Fruit fly (Drosophila melanogaster) whole organism, embryonic: ENCODE results near the gene bb8.

Experiments used
- Asciz ChIP-seq: fragments of 200-800 bp; sonication (Bioruptor generic); optimal IDR thresholded peaks from 2 replicates; lab custom pipeline; 2017; ENCODE audit warnings: missing biosample characterization, mild to moderate bottlenecking, missing genetic modification characterization, missing genetic modification reagents
- Blimp-1 ChIP-seq: fragments of 200-800 bp; sonication (Bioruptor generic); optimal IDR thresholded peaks from 3 replicates; lab custom pipeline; 2018; ENCODE audit warnings: missing biosample characterization, missing genetic modification characterization, mild to moderate bottlenecking, moderate library complexity, missing genetic modification reagents
- CG10147 ChIP-seq: fragments of 200-800 bp; sonication (Bioruptor generic); optimal IDR thresholded peaks from 2 replicates; lab custom pipeline; 2019; ENCODE audit warnings: missing biosample characterization, mild to moderate bottlenecking, missing genetic modification characterization, moderate library complexity
- CG10979 ChIP-seq: fragments of 200-800 bp; sonication (Bioruptor generic); optimal IDR thresholded peaks from 2 replicates; lab custom pipeline; 2018; ENCODE audit warnings: missing biosample characterization, mild to moderate bottlenecking, missing genetic modification characterization, moderate library complexity
- CG11085 ChIP-seq: fragments of 200-800 bp; sonication (Bioruptor generic); IDR thresholded peaks from 2 replicates; pipeline ENCODE4 v1.3.6; 2022; ENCODE audit warnings: missing biosample characterization, missing genetic modification characterization
- CG11093 ChIP-seq: fragments of 200-800 bp; sonication (Bioruptor generic); IDR thresholded peaks from 3 replicates; pipeline ENCODE4 v1.3.6; 2022; ENCODE audit warnings: missing biosample characterization, missing genetic modification characterization
- CG12769 ChIP-seq: fragments of 200-800 bp; sonication (Bioruptor generic); optimal IDR thresholded peaks from 2 replicates; lab custom pipeline; 2019; ENCODE audit warnings: missing biosample characterization, mild to moderate bottlenecking, missing genetic modification characterization, moderate library complexity
- CG12942 ChIP-seq: fragments of 200-800 bp; sonication (Bioruptor generic); optimal IDR thresholded peaks from 3 replicates; lab custom pipeline; 2016; ENCODE audit warnings: missing biosample characterization, missing genetic modification characterization
- CG14667 ChIP-seq: fragments of 200-800 bp; sonication (Bioruptor generic); IDR thresholded peaks from 2 replicates; pipeline ENCODE4 v1.3.6; 2022; ENCODE audit warnings: missing biosample characterization, missing genetic modification characterization
- CG2116 ChIP-seq: fragments of 200-800 bp; sonication (Bioruptor generic); optimal IDR thresholded peaks from 3 replicates; lab custom pipeline; 2018; ENCODE audit warnings: missing biosample characterization, mild to moderate bottlenecking, missing genetic modification characterization
- CG2120 ChIP-seq: fragments of 200-800 bp; sonication (Bioruptor generic); optimal IDR thresholded peaks from 3 replicates; lab custom pipeline; 2016; ENCODE audit warnings: missing biosample characterization, missing genetic modification characterization
- CG3163 ChIP-seq: fragments of 200-800 bp; sonication (Bioruptor generic); optimal IDR thresholded peaks from 3 replicates; lab custom pipeline; 2016; ENCODE audit warnings: missing biosample characterization, missing genetic modification characterization
- CG32532 ChIP-seq: fragments of 200-800 bp; sonication (Bioruptor generic); IDR thresholded peaks from 2 replicates; pipeline ENCODE4 v1.3.6; 2022; ENCODE audit warnings: missing biosample characterization, missing genetic modification characterization
- CG4730 ChIP-seq: fragments of 200-800 bp; sonication (Bioruptor generic); IDR thresholded peaks from 2 replicates; pipeline ENCODE4 v1.3.6; 2022; ENCODE audit warnings: missing biosample characterization, missing genetic modification characterization
- CG6254 ChIP-seq: fragments of 200-800 bp; sonication (Bioruptor generic); optimal IDR thresholded peaks from 3 replicates; lab custom pipeline; 2017; ENCODE audit warnings: mild to moderate bottlenecking, missing biosample characterization, missing genetic modification reagents, missing genetic modification characterization
- CG9215 ChIP-seq: fragments of 200-800 bp; sonication (Bioruptor generic); IDR thresholded peaks from 2 replicates; pipeline ENCODE4 v1.3.6; 2022; ENCODE audit warnings: missing biosample characterization, missing genetic modification characterization
- D ChIP-seq, 2 experiments: fragments of 200-800 bp in 1 of 2; fragments of >200 bp in 1 of 2; sonication (Bioruptor generic) in 1 of 2; optimal IDR thresholded peaks; 2 replicates in 1 of 2; 3 replicates in 1 of 2; lab custom pipeline; 2017; ENCODE audit warnings: mild to moderate bottlenecking in 1 of 2, missing biosample characterization in 1 of 2, missing genetic modification characterization in 1 of 2, missing genetic modification reagents in 1 of 2
- Eip74EF ChIP-seq, 2 experiments: fragments of 200-800 bp in 1 of 2; fragments of >200 bp in 1 of 2; sonication (Bioruptor generic) in 1 of 2; optimal IDR thresholded peaks; 2 replicates each; lab custom pipeline; 2017 to 2019; ENCODE audit warnings: missing biosample characterization in 2 of 2, missing genetic modification characterization in 2 of 2, mild to moderate bottlenecking in 1 of 2, moderate library complexity in 1 of 2
- Fer1 ChIP-seq: fragments of 200-800 bp; sonication (Bioruptor generic); optimal IDR thresholded peaks from 2 replicates; lab custom pipeline; 2017; ENCODE audit warnings: missing biosample characterization, mild to moderate bottlenecking, missing genetic modification characterization
- Fer2 ChIP-seq: fragments of 200-800 bp; sonication (Bioruptor generic); optimal IDR thresholded peaks from 2 replicates; lab custom pipeline; 2018; ENCODE audit warnings: missing biosample characterization, mild to moderate bottlenecking, missing genetic modification characterization, moderate library complexity
- HLH3B ChIP-seq: fragments of 200-800 bp; sonication (Bioruptor generic); IDR thresholded peaks from 2 replicates; pipeline ENCODE4 v1.3.6; 2022; ENCODE audit warnings: missing biosample characterization, missing genetic modification characterization
- MTF-1 ChIP-seq: fragments of 200-800 bp; sonication (Bioruptor generic); optimal IDR thresholded peaks from 2 replicates; lab custom pipeline; 2018; ENCODE audit warnings: missing biosample characterization, mild to moderate bottlenecking, missing genetic modification characterization, borderline replicate concordance
- Max ChIP-seq: fragments of 200-800 bp; sonication (Bioruptor generic); optimal IDR thresholded peaks from 2 replicates; lab custom pipeline; 2016; ENCODE audit warnings: missing biosample characterization, mild to moderate bottlenecking, missing genetic modification characterization
- NFAT ChIP-seq: fragments of 200-800 bp; sonication (Bioruptor generic); IDR thresholded peaks from 2 replicates; pipeline ENCODE4 v1.3.6; 2022; ENCODE audit warnings: missing biosample characterization, missing genetic modification characterization
- Scr ChIP-seq: fragments of 200-800 bp; sonication (Bioruptor generic); IDR thresholded peaks from 2 replicates; pipeline ENCODE4 v1.3.6; 2022; ENCODE audit warnings: missing biosample characterization, missing genetic modification characterization; ENCODE audit not compliant: partially characterized antibody
- TFAM ChIP-seq: fragments of 200-800 bp; sonication (Bioruptor generic); optimal IDR thresholded peaks from 2 replicates; lab custom pipeline; 2017; ENCODE audit warnings: missing biosample characterization, missing genetic modification characterization, inconsistent platforms
- bsh ChIP-seq, 2 experiments: fragments of 200-800 bp; sonication (Bioruptor generic); optimal IDR thresholded peaks; 2 replicates each; lab custom pipeline; 2017 to 2018; ENCODE audit warnings: mild to moderate bottlenecking in 2 of 2, missing biosample characterization in 2 of 2, missing genetic modification characterization in 2 of 2, moderate library complexity in 1 of 2
- chif ChIP-seq, 2 experiments: fragments of 200-800 bp; sonication (Bioruptor generic); optimal IDR thresholded peaks; 3 replicates each; lab custom pipeline; 2016; ENCODE audit warnings: missing biosample characterization in 2 of 2, missing genetic modification characterization in 2 of 2
- crc ChIP-seq: fragments of 200-800 bp; sonication (Bioruptor generic); optimal IDR thresholded peaks from 2 replicates; lab custom pipeline; 2016; ENCODE audit warnings: missing biosample characterization, missing genetic modification characterization
- cwo ChIP-seq: fragments of 200-800 bp; sonication (Bioruptor generic); optimal IDR thresholded peaks from 3 replicates; lab custom pipeline; 2017; ENCODE audit warnings: missing biosample characterization, missing genetic modification characterization, mild to moderate bottlenecking, moderate library complexity, missing genetic modification reagents
- dimm ChIP-seq: fragments of 200-800 bp; sonication (Bioruptor generic); IDR thresholded peaks from 2 replicates; pipeline ENCODE4 v1.3.6; 2022; ENCODE audit warnings: missing biosample characterization, missing genetic modification characterization
- dmrt11E ChIP-seq: fragments of 200-800 bp; sonication (Bioruptor generic); optimal IDR thresholded peaks from 3 replicates; lab custom pipeline; 2018; ENCODE audit warnings: missing biosample characterization, mild to moderate bottlenecking, missing genetic modification characterization, moderate library complexity
- dmrt99B ChIP-seq: fragments of 200-800 bp; sonication (Bioruptor generic); optimal IDR thresholded peaks from 2 replicates; lab custom pipeline; 2018; ENCODE audit warnings: missing biosample characterization, mild to moderate bottlenecking, missing genetic modification characterization, moderate library complexity
- dpn ChIP-seq, 2 experiments: fragments of 200-800 bp; sonication (Bioruptor generic); optimal IDR thresholded peaks; 3 replicates each; lab custom pipeline; 2016; ENCODE audit warnings: missing biosample characterization in 2 of 2, missing genetic modification characterization in 2 of 2
- emc ChIP-seq: fragments of 200-800 bp; sonication (Bioruptor generic); optimal IDR thresholded peaks from 2 replicates; lab custom pipeline; 2016; ENCODE audit warnings: missing biosample characterization, missing genetic modification characterization
- esg ChIP-seq: fragments of 200-800 bp; sonication (Bioruptor generic); conservative IDR thresholded peaks from 2 replicates; pipeline ENCODE4 v1.3.6; 2022; ENCODE audit warnings: missing biosample characterization, missing genetic modification characterization
- ewg ChIP-seq: fragments of 200-800 bp; sonication (Bioruptor generic); optimal IDR thresholded peaks from 3 replicates; lab custom pipeline; 2017; ENCODE audit warnings: mild to moderate bottlenecking, missing biosample characterization, missing genetic modification reagents, missing genetic modification characterization
- nom ChIP-seq: fragments of 200-800 bp; sonication (Bioruptor generic); optimal IDR thresholded peaks from 2 replicates; lab custom pipeline; 2017; ENCODE audit warnings: missing biosample characterization, missing genetic modification characterization, mild to moderate bottlenecking, moderate library complexity, missing genetic modification reagents
- rib ChIP-seq: fragments of 200-800 bp; sonication (Bioruptor generic); IDR thresholded peaks from 2 replicates; pipeline ENCODE4 v1.3.6; 2022; ENCODE audit warnings: missing biosample characterization, missing genetic modification characterization
- sd ChIP-seq: fragments of 200-800 bp; sonication (Bioruptor generic); optimal IDR thresholded peaks from 3 replicates; lab custom pipeline; 2018; ENCODE audit warnings: missing biosample characterization, mild to moderate bottlenecking, missing genetic modification characterization, moderate library complexity
- sob ChIP-seq: fragments of 200-800 bp; sonication (Bioruptor generic); IDR thresholded peaks from 2 replicates; pipeline ENCODE4 v1.3.6; 2022; ENCODE audit warnings: missing biosample characterization, missing genetic modification characterization
- unpg ChIP-seq: fragments of 200-800 bp; sonication (Bioruptor generic); optimal IDR thresholded peaks from 3 replicates; lab custom pipeline; 2018; ENCODE audit warnings: missing biosample characterization, mild to moderate bottlenecking, missing genetic modification characterization, moderate library complexity
- wor ChIP-seq: fragments of 200-800 bp; sonication (Bioruptor generic); IDR thresholded peaks from 2 replicates; pipeline ENCODE4 v1.3.6; 2022; ENCODE audit warnings: missing biosample characterization, missing genetic modification characterization
- yki ChIP-seq: fragments of >200 bp; optimal IDR thresholded peaks from 3 replicates; lab custom pipeline; 2018
- z ChIP-seq: fragments of 200-800 bp; sonication (Bioruptor generic); IDR thresholded peaks from 3 replicates; pipeline ENCODE4 v1.3.6; 2022; ENCODE audit warnings: missing biosample characterization, missing genetic modification characterization
- zf30C ChIP-seq: fragments of 200-800 bp; sonication (Bioruptor generic); optimal IDR thresholded peaks from 3 replicates; lab custom pipeline; 2018; ENCODE audit warnings: missing biosample characterization, mild to moderate bottlenecking, missing genetic modification characterization
- zfh2 ChIP-seq: fragments of 200-800 bp; sonication (Bioruptor generic); optimal IDR thresholded peaks from 2 replicates; lab custom pipeline; 2016; ENCODE audit warnings: missing biosample characterization, missing genetic modification characterization

The bb8 gene

DNA sequence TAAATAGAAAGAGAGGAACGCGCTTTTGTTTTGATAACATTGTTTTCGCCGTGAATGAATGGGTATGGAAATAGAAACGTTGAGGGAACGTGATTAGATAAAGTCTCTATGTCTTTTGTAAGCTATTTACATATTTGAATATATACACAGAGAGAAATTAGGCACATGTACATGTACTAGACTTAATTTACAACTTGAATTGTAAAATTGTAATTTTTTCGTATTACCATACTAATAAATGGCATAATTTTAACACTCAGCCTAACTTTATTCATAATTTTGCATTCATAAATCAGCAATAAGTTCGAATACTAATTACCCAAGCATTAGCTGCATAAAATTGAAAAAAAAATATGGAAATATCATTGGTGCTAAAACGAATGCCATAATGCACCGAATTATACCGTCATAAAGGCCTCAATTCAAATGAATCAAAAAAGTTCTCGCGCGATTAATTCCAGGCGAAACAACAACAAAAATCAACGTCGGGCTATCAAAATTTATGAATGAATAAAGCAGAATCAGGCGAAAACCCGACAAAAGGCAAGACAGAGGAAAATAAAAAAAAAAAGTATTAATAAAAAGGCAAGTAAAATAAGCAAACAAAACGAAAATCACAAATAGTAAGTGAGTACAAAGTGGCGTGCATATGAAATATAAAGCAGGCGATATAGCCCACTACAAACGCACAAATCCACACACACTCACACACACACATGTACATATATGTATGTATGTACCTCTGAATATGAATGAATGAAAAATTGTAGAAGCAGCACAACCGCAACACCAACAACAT is 42.7 kb upstream of the bb8 start (continued):
- peak; percentile 63 for TF ChIP-seq Max (GFP tag; lab: Kevin White, UChicago)
- peak; percentile 46 to 63 for TF ChIP-seq dpn (GFP tag; optimal IDR thresholded peaks at IDR 0.05; lab: Kevin White, UChicago)
- TF ChIP-seq Fer2 (tag; lab: Kevin White, UChicago), result peak; percentile 23
- TF ChIP-seq nom (GFP tag; lab: Kevin White, UChicago), result peak; percentile 43
- no peak for TF ChIP-seq yki (lab: Kevin White, UChicago)
- TF ChIP-seq CG10147 (GFP tag; lab: Kevin White, UChicago), result peak; percentile 9
- TF ChIP-seq CG9215 (GFP tag; lab: Robert Waterston, UW), result 0 out of 2 replicates have a peak, but pooled peaks have one; percentile 5
- peak; percentile 11 for TF ChIP-seq crc (GFP tag; lab: Kevin White, UChicago)
- TF ChIP-seq Asciz (GFP tag; lab: Kevin White, UChicago), result peak; percentile 79
- peak; percentile 70 for TF ChIP-seq CG2120
- peak; percentile 18 for TF ChIP-seq CG12942 (GFP tag; lab: Kevin White, UChicago)
- no peak for TF ChIP-seq CG3163 (GFP tag; lab: Kevin White, UChicago)
- TF ChIP-seq Eip74EF (GFP tag; optimal IDR thresholded peaks at IDR 0.05; lab: Kevin White, UChicago), result peak in 1 of 2 experiments; percentile 65
- TF ChIP-seq emc, result peak; percentile 14
- TF ChIP-seq CG6254 (GFP tag; lab: Kevin White, UChicago), result peak; percentile 28
- no peak for TF ChIP-seq esg (GFP tag; lab: Robert Waterston, UW)
- TF ChIP-seq chif (GFP tag; optimal IDR thresholded peaks at IDR 0.05; lab: Kevin White, UChicago), result peak; percentile 2 to 54
- no peak for TF ChIP-seq sd (tag; lab: Kevin White, UChicago)
- no peak for TF ChIP-seq CG14667
- no peak for TF ChIP-seq Scr (GFP tag; lab: Robert Waterston, UW)
- no peak for TF ChIP-seq NFAT (GFP tag; lab: Robert Waterston, UW)
- TF ChIP-seq CG10979 (tag; lab: Kevin White, UChicago), result peak; percentile 78
- no peak for TF ChIP-seq zfh2 (GFP tag; lab: Kevin White, UChicago)
- peak; percentile 31; the same call in 1 of the 2 replicates for TF ChIP-seq sob (GFP tag; lab: Robert Waterston, UW)
- peak; percentile 6 for TF ChIP-seq CG2116 (GFP tag; lab: Kevin White, UChicago)
- no peak for TF ChIP-seq CG11093
- peak; percentile 60 for TF ChIP-seq Fer1
- TF ChIP-seq HLH3B (GFP tag; lab: Robert Waterston, UW), result peak; percentile 39; the same call in 1 of the 2 replicates
- peak; percentile 46; the same call in 1 of the 2 replicates for TF ChIP-seq wor
- TF ChIP-seq Blimp-1 (GFP tag; lab: Kevin White, UChicago), result peak; percentile 63
- no peak for TF ChIP-seq z (GFP tag; lab: Robert Waterston, UW)
- peak; percentile 28 for TF ChIP-seq ewg (GFP tag; lab: Kevin White, UChicago)
- peak; percentile 44 for TF ChIP-seq cwo
- TF ChIP-seq D (optimal IDR thresholded peaks at IDR 0.05; lab: Kevin White, UChicago), result no peak
- peak; percentile 68 for TF ChIP-seq D (GFP tag; optimal IDR thresholded peaks at IDR 0.05; lab: Kevin White, UChicago)
- no peak for TF ChIP-seq TFAM
- TF ChIP-seq dimm (GFP tag; lab: Robert Waterston, UW), result no peak
- peak; percentile 57 for TF ChIP-seq MTF-1 (GFP tag; lab: Kevin White, UChicago)
- peak; percentile 22; the same call in 1 of the 2 replicates for TF ChIP-seq CG32532 (GFP tag; lab: Robert Waterston, UW)
- no peak for TF ChIP-seq CG4730 (GFP tag; lab: Robert Waterston, UW)
- no peak for TF ChIP-seq CG11085
- TF ChIP-seq dmrt99B (tag; lab: Kevin White, UChicago), result peak; percentile 73
- TF ChIP-seq dmrt11E (tag; lab: Kevin White, UChicago), result peak; percentile 70
- TF ChIP-seq zf30C, result peak; percentile 59
- TF ChIP-seq rib (GFP tag; lab: Robert Waterston, UW), result no peak
- TF ChIP-seq unpg, result peak; percentile 67
- peak in 1 of 2 experiments; percentile 70 for TF ChIP-seq bsh (GFP tag; optimal IDR thresholded peaks at IDR 0.05; lab: Kevin White, UChicago)
- TF ChIP-seq CG12769 (tag; lab: Kevin White, UChicago), result peak; percentile 63
